Worm (Caenorhabditis elegans): ENCODE measurements around the gene nsph-1.1.
A peak's percentile ranks its signal among the peaks of the same experiment; 100 is the strongest.

The nsph-1.1 gene

DNA sequence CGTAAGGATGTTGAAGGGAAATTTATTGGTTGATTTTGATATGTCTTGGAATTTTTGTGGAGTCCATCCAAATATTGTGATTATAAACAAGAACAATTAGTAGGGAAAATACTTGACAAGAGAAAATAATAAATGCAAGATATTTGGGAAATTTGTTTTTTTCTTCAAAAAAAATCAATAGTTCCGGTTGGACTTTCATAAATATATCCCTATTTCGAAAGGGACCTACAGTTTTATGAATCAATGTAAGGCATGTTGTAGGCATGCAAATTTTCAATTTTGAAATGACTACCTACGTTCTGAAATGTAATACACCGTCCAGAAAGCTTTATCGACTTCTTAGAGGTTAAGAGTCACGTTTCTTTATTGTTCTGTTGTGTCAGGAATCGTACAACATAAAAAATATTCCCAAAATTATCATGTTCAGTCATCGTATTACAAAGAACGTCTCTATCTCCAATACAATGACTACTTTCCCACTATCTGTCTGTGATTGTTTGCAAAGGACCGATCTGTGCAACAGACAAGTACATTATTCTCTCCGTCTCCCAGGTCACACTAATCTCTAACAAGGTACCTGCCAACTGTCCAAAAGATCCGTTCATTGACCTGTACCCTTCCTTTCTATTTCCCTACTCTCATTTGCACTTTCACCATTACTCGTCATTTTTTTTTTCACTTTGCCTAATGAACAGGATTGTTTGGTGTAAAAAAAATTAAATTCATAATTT, 23.4 kb downstream of the nsph-1.1 start, which contains the start of gene F07H5.13:
Gene F07H5.13 (plus strand): TSS at position 730 of the 731 bp plus-strand sequence.
- TF ChIP-seq aly-1 (tag; optimal IDR thresholded peaks at IDR 0.05) (peak; percentile 31), hmg-4 (GFP tag; optimal IDR thresholded peaks at IDR 0.05) (peak; percentile 48), B0310.2 (tag; optimal IDR thresholded peaks at IDR 0.05) (peak; percentile 48), ama-1 (optimal IDR thresholded peaks at IDR 0.05) (peak; percentile 50), ets-7 (tag; optimal IDR thresholded peaks at IDR 0.05) (no peak), hnd-1 (tag; optimal IDR thresholded peaks at IDR 0.05) (peak; percentile 19), flt-1 (GFP tag; IDR thresholded peaks at IDR 0.05) (no peak), tbx-37 (GFP tag; conservative IDR thresholded peaks at IDR 0.05) (no peak)

DNA sequence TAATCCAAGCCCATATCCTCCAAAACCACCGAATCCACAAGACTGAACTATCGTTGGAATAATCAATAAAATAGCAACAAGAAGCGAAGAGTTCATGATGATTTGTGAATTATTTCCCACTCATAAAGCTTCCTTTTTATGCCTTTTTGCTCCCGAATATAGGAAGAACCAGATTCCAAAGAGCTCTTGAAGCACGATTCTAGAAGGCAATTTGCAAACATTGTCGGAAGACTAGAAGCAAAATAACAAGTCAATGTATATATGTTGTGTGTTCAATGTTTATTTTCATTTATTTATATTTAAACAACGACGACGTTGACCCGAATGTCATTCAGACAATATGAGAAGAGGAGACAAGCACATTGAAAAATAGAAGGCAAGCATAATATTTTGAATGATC, 26.1 kb downstream of the nsph-1.1 start, which contains the start of gene idpa-2:
Gene idpa-2 (minus strand): TSS at position 101 of the 400 bp plus-strand sequence.
- TF ChIP-seq aly-1 (tag; optimal IDR thresholded peaks at IDR 0.05) (no peak), scrt-1 (GFP tag; IDR thresholded peaks at IDR 0.05) (no peak), tbx-37 (GFP tag; conservative IDR thresholded peaks at IDR 0.05) (no peak), sea-1 (GFP tag; conservative IDR thresholded peaks at IDR 0.05) (no peak), ceh-36 (tag; optimal IDR thresholded peaks at IDR 0.05) (no peak), ceh-13 (GFP tag; optimal IDR thresholded peaks at IDR 0.05) (no peak), hmg-4 (GFP tag; optimal IDR thresholded peaks at IDR 0.05) (no peak), hnd-1 (tag; optimal IDR thresholded peaks at IDR 0.05) (no peak), tra-4 (tag; optimal IDR thresholded peaks at IDR 0.05) (no peak), ets-7 (tag; optimal IDR thresholded peaks at IDR 0.05) (no peak), B0310.2 (tag; optimal IDR thresholded peaks at IDR 0.05) (no peak), flt-1 (GFP tag; IDR thresholded peaks at IDR 0.05) (no peak), F13C5.2 (tag; optimal IDR thresholded peaks at IDR 0.05) (no peak), ama-1 (optimal IDR thresholded peaks at IDR 0.05) (no peak), pes-1 (GFP tag; IDR thresholded peaks at IDR 0.05) (no peak), tbx-11 (GFP tag; IDR thresholded peaks at IDR 0.05) (no peak), hmbx-1 (tag; optimal IDR thresholded peaks at IDR 0.05) (no peak)

DNA sequence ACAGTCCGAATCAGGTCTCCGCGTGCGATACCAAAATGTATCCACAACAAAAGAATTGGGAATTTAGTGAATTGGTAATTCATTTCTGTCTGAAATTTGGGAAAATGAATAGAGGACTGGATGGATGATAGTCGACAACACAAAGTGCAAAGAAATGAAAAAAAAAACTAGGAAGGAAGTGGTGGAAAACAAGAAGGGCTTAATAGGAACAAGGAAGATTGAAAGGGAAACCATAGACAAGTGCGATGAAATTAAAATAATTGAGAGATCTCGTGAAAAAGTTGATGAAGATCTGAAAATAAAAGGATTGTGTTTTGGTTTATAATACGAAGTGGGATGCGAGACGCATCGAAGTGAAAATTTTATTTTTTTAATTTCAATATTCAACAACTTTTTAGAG, 27.5 kb downstream of the nsph-1.1 start, which contains the start of gene F07H5.7:
Gene F07H5.7 (minus strand): TSS at position 101 of the 400 bp plus-strand sequence.
- no peak for TF ChIP-seq ceh-36 (tag; optimal IDR thresholded peaks at IDR 0.05)
- TF ChIP-seq sea-1 (GFP tag; conservative IDR thresholded peaks at IDR 0.05) = no peak
- TF ChIP-seq F13C5.2 (tag; optimal IDR thresholded peaks at IDR 0.05) = no peak
- no peak for TF ChIP-seq flt-1 (GFP tag; IDR thresholded peaks at IDR 0.05)
- TF ChIP-seq ama-1 (optimal IDR thresholded peaks at IDR 0.05) = no peak
- TF ChIP-seq tbx-37 (GFP tag; conservative IDR thresholded peaks at IDR 0.05) = no peak
- no peak for TF ChIP-seq hmg-4 (GFP tag; optimal IDR thresholded peaks at IDR 0.05)
- TF ChIP-seq ceh-13 (GFP tag; optimal IDR thresholded peaks at IDR 0.05) = no peak
- TF ChIP-seq hmbx-1 (tag; optimal IDR thresholded peaks at IDR 0.05) = no peak
- TF ChIP-seq hnd-1 (tag; optimal IDR thresholded peaks at IDR 0.05) = no peak
- TF ChIP-seq pes-1 (GFP tag; IDR thresholded peaks at IDR 0.05) = no peak
- no peak for TF ChIP-seq tbx-11 (GFP tag; IDR thresholded peaks at IDR 0.05)
- no peak for TF ChIP-seq aly-1 (tag; optimal IDR thresholded peaks at IDR 0.05)
- no peak for TF ChIP-seq ets-7 (tag; optimal IDR thresholded peaks at IDR 0.05)
- no peak for TF ChIP-seq tra-4 (tag; optimal IDR thresholded peaks at IDR 0.05)
- TF ChIP-seq B0310.2 (tag; optimal IDR thresholded peaks at IDR 0.05) = no peak
- no peak for TF ChIP-seq scrt-1 (GFP tag; IDR thresholded peaks at IDR 0.05)

DNA sequence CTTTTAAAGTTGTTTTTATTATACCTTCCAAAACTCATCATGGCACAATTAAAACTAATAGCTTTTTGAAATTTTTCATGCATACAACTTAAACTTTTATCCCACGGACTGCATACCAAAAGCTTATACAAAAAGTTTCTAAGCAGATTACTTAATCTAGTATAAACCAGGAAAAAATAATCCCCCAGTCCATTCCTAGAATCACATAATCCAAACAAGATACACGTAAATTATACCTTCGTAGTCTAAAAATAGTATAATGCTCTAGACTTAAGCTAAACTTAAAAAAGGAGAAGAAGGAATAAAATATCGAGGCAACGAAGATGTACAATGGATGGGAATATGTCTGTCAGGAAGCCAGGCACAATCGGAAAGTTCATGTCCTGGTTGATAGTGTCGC, 28.7 kb downstream of the nsph-1.1 start:
- no peak for TF ChIP-seq F13C5.2 (tag; optimal IDR thresholded peaks at IDR 0.05)
- TF ChIP-seq scrt-1 (GFP tag; IDR thresholded peaks at IDR 0.05) = no peak
- no peak for TF ChIP-seq tbx-37 (GFP tag; conservative IDR thresholded peaks at IDR 0.05)
- no peak for TF ChIP-seq ceh-13 (GFP tag; optimal IDR thresholded peaks at IDR 0.05)

DNA sequence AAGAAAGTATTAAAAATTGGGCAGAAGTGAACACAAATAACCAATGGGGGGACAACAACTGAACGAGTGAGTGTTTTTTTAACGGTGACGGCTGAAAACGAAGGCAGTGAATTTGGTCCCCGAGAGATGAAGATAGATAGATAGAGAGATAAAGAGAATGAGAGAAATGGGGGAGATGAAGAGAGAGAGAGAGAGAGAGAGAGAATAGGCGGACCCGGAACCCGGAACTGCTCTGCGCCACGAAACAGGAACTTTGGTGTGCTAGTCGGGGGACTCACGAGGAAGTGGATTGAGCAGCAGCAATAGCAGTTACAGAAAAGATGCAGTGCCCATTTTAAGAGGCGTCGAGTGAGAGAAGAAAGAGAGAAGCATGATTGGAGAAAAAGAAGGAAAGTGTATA, 29.8 kb downstream of the nsph-1.1 start:
- no peak for TF ChIP-seq tra-4 (tag; optimal IDR thresholded peaks at IDR 0.05)
- no peak for TF ChIP-seq F13C5.2 (tag; optimal IDR thresholded peaks at IDR 0.05)
- TF ChIP-seq aly-1 (tag; optimal IDR thresholded peaks at IDR 0.05) = no peak

DNA sequence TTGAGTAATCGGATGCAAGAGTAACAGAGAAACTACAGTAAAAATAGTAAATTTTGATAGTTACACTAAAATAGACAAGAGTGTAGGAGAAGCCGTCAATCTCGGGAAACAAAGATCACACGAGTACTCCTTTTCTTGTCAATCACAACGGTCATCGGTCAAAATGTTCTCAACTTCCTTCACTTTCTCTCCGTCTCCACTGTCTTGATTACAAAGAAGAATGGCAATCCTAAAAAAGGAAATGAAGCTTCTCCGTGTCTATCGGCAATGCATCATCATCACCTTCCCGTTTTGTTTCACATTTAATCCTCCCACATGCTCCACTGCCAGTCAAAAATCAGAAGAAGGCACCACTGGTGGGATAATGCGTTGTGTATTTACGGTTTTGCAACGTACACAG, 33.1 kb downstream of the nsph-1.1 start:
- TF ChIP-seq aly-1 (tag; optimal IDR thresholded peaks at IDR 0.05) (no peak), ceh-36 (tag; optimal IDR thresholded peaks at IDR 0.05) (no peak), hmg-4 (GFP tag; optimal IDR thresholded peaks at IDR 0.05) (no peak), pes-1 (GFP tag; IDR thresholded peaks at IDR 0.05) (no peak), ets-7 (tag; optimal IDR thresholded peaks at IDR 0.05) (no peak), F13C5.2 (tag; optimal IDR thresholded peaks at IDR 0.05) (no peak)

DNA sequence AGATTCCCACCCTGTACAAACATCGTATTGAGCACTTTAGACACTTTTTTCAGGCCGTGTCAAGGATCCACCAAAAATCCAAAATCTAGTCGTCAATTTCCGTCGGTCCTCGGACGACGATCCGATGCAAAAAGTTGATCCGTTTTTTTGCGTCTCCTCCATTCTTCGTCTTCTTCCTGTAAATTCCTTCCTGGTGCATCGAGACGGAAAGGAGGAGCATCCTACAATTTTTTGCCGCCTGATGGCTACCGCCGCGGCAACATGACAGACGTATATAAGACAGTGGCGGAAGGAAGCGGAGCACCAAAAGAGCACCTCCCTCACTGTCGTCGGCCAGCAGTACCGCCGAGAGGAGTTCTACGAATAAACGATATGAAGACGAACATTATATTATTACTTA, 34.3 kb downstream of the nsph-1.1 start, which contains the start of gene appg-2:
Gene appg-2 (plus strand): TSS at position 301 of the 400 bp plus-strand sequence.
- TF ChIP-seq tra-4 (tag; optimal IDR thresholded peaks at IDR 0.05) (no peak), ceh-13 (GFP tag; optimal IDR thresholded peaks at IDR 0.05) (no peak), sea-1 (GFP tag; conservative IDR thresholded peaks at IDR 0.05) (no peak), scrt-1 (GFP tag; IDR thresholded peaks at IDR 0.05) (no peak), ceh-36 (tag; optimal IDR thresholded peaks at IDR 0.05) (no peak), hmbx-1 (tag; optimal IDR thresholded peaks at IDR 0.05) (no peak), hmg-4 (GFP tag; optimal IDR thresholded peaks at IDR 0.05) (no peak), tbx-11 (GFP tag; IDR thresholded peaks at IDR 0.05) (no peak), flt-1 (GFP tag; IDR thresholded peaks at IDR 0.05) (no peak), aly-1 (tag; optimal IDR thresholded peaks at IDR 0.05) (no peak), hnd-1 (tag; optimal IDR thresholded peaks at IDR 0.05) (no peak), B0310.2 (tag; optimal IDR thresholded peaks at IDR 0.05) (no peak), F13C5.2 (tag; optimal IDR thresholded peaks at IDR 0.05) (no peak), ama-1 (optimal IDR thresholded peaks at IDR 0.05) (no peak), pes-1 (GFP tag; IDR thresholded peaks at IDR 0.05) (no peak), ets-7 (tag; optimal IDR thresholded peaks at IDR 0.05) (no peak), tbx-37 (GFP tag; conservative IDR thresholded peaks at IDR 0.05) (no peak)

All from whole organism, early embryonic.